Fruit fly (Drosophila melanogaster) whole organism, larva: Measurements from ENCODE around the gene CG4686.
A peak's percentile ranks its signal among the peaks of the same experiment; 100 is the strongest.

ENCODE experiments used
- noc ChIP-seq: fragments of 200-800 bp; sonication (Bioruptor generic); optimal IDR thresholded peaks from 3 replicates; lab custom pipeline; 2019; ENCODE audit warnings: missing biosample characterization, mild to moderate bottlenecking, missing genetic modification characterization, moderate library complexity

CG4686 gene

DNA sequence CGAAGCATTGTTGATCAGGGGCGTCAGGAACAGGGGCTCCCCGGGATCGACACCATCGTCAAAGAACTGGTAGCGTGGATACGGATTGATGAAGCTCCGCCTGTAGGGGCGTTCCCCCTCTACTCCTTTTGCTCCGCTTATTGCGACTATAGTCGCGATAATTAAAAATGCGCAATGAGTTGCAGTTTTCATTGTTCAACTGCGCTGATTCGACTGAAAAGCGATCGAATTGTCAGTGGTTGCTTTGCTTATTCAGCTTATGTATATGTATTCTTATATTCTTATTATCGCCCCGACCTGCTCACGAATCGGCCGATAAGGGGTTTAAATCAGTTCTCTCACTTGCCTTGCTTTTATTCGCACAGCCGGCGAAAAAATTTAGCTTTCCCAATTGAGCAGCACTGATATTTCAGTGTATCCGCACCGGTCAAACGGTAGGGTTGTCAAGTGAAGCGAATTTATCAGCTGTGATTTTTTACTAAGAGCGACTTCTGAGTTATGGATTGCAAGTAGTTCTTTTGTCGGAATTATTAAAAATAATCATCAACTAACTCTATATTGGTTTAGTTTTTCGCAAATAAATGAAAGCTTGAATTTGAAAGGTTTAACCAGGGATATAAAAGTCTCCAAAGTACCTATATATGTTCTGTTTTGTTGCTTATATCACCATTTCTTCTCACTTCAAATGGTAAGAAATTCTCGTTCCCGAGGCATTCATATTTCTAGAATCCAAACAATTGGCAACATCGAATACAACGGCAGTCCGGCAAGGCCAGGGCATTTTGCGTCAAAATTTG is at the start of gene CG4686, which contains the start of gene CG4572:
TSS of gene CG4686 (plus strand) at position 518 of the 797 bp plus-strand sequence.
TSS of gene CG4572 (minus strand) at position 415 of the 797 bp plus-strand sequence.
- TF ChIP-seq noc (tag; lab: Kevin White, UChicago) = peak; percentile 83

DNA sequence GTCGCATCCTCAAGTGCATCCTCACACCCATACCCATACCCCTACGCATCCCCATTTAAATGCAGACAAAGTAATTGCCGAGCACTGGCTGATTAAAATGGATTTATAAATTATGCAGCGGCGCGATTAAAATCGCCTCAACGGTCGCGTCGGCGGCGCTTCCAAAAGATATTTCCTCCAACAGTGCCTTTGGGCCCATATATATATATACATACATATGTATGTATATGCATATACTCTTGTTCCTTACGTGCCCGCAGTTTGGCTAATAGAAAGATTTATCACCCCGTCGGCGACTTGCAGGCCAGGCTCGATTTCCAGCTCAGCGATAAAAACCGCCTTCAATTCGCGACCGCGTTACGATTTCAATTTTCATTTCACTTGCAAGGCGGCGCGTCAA is 47.5 kb upstream of the CG4686 start:
- TF ChIP-seq noc (tag; lab: Kevin White, UChicago) = no peak

dm6 chr3R:19820994-19821393 is 43.3 kb upstream of the CG4686 start:
- TF ChIP-seq noc (tag; lab: Kevin White, UChicago) = no peak

- TF ChIP-seq noc (tag; lab: Kevin White, UChicago) = no peak
These were observed 42.2 kb upstream of the CG4686 start for dm6 chr3R:19822138-19822537.

DNA sequence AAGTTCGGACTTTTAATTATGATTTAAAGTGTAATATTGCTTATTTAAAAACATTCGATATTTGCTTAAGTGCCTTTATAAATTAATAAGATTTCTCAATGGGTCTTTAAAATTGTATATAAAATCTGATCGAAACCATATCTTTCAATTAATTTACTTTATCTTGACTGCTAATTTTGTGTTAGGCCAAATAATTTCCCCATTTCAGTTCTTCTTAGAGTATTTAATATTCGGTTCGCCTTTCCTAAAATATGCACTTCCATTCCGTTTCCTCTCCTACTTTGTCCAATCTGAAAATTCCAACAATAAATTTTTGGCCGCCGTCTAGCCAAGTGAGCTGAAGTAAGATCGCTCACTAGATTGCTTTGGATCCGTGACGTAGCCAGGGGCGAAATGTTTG is 39.8 kb upstream of the CG4686 start:
- no peak for TF ChIP-seq noc (tag; lab: Kevin White, UChicago)

- TF ChIP-seq noc (tag; lab: Kevin White, UChicago) = no peak
These were observed 37.9 kb upstream of the CG4686 start for dm6 chr3R:19826355-19826754.

DNA sequence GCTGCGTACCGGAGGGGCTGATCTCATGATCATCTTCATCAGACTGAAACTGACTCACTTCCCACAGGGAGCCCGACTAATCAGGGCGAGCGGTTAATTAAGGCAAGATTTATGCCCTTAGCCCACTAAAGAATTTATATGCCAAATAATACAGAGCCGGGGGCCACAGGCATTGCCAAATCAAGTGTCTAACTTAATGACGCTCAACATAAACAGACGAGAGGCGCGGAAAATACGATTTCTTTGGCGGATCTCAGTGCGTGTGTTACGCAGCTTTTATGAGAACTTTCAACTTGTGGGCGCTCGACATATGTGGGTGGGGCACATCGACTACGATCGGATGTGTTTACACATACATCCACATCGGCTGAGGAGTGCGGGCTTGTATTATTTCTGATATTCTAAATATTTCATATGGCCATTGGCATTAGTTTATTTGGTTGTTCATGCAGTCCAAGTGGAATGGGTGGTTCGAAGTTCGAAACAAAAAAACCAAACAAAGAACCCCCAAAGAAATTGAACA is 37.4 kb upstream of the CG4686 start:
- TF ChIP-seq noc (tag; lab: Kevin White, UChicago) = no peak

dm6 chr3R:19830973-19831372 is 33.3 kb upstream of the CG4686 start:
- peak; percentile 68 for TF ChIP-seq noc (tag; lab: Kevin White, UChicago)

DNA sequence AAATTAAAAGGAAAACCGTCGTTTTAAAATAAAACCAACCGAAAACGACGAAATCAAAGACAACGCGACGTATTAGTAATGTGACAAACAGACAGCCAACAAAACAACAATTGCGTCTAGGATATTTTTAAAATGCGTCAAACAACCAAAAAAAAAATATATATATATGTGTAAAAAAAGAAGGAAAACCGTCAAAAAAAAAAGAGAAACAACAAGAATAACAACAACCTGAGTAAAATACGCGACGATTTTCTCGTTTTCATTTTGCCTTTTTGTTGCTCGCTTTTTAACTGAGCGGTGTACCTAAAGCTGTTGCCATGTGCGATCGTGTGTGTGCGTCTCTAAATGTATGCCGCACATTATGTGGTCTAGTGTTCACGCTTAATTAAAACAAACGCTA is 30.8 kb upstream of the CG4686 start:
- no peak for TF ChIP-seq noc (tag; lab: Kevin White, UChicago)

dm6 chr3R:19833963-19834362 is 30.3 kb upstream of the CG4686 start:
- peak; percentile 37 for TF ChIP-seq noc (tag; lab: Kevin White, UChicago)

- peak; percentile 73 for TF ChIP-seq noc (tag; lab: Kevin White, UChicago)
These were observed 29.3 kb upstream of the CG4686 start for dm6 chr3R:19834982-19835381.

DNA sequence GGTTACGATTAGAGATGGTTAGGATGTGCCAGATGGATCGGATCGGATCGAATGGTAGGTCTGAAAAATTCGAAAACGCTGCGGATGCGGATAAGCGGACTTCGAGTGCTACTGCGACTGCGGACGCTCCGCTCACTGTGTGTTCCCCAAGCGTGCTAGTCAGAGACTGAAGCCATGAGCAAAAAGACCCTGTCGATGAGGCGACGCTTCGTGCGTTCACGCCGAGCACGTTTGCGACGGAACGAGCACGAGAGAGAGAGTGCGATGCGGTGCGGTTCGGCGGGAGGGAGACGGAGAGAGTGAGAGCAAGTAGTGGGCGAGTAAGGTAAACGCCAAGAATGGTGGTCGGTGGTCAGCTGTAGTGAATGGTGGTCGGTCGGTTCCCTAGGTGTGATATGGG is 27.6 kb upstream of the CG4686 start, which contains the start of gene bnl:
TSS of gene bnl (minus strand) at position 131 of the 400 bp plus-strand sequence.
- TF ChIP-seq noc (tag; lab: Kevin White, UChicago) = peak; percentile 61

dm6 chr3R:19838925-19839601 is 25.2 kb upstream of the CG4686 start:
- TF ChIP-seq noc (tag; lab: Kevin White, UChicago) = no peak

DNA sequence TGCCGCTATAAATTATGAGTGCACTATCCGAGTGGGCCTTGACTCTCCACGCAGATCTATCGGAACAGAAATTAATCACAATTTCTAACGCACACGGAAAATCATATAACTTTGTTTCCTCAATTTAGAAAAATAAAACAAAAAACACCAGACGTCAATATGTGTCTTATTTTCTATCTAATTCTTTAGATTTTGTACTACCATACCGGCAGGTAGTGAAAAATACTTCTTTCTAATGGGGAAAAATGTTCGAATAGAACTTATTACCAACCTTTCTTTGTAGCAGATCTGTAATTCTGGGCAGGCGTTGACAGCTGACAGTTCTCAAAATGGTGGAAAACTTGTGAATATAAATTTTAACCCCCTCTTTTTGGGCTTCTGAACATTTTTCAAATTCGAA is 23.8 kb upstream of the CG4686 start, which contains the start of gene CG31459:
TSS of gene CG31459 (plus strand) at position 301 of the 400 bp plus-strand sequence.
- TF ChIP-seq noc (tag; lab: Kevin White, UChicago) = no peak

dm6 chr3R:19843888-19844287 is 20.4 kb upstream of the CG4686 start:
- TF ChIP-seq noc (tag; lab: Kevin White, UChicago) = no peak

- peak; percentile 51 for TF ChIP-seq noc (tag; lab: Kevin White, UChicago)
These were observed 17.3 kb upstream of the CG4686 start, which contains the start of gene MICU3 for dm6 chr3R:19846870-19847590. Gene MICU3 (plus strand): TSS chr3R:19847311.
